Fruit fly (Drosophila melanogaster): ENCODE results near the gene pn.

DNA sequence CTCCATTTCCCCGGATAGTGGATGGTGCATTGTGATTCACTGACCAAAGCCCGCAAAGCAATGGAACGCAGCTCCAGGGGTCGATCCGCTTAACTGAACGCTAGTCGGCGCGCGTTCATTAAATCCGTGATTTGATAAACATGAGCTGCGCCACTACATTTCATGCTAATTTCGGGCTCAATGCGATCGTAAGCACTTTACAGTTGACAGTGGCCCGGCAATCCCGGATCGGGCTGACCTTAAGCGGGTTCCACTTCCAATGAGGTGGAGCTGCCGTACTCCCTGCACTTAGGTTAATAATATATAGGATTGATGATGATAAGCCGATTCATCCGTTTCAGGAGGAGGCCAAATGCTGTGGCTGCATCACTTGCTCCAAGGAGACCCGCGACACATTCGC lies 22.8 kb downstream of the pn start, which contains the start of gene FarO:
- TF ChIP-seq Rx (GFP tag; IDR thresholded peaks at IDR 0.05) (no peak), CG3995 (GFP tag; optimal IDR thresholded peaks at IDR 0.05) (no peak), Hr39 (optimal IDR thresholded peaks at IDR 0.05) (no peak), CG17612 (GFP tag; IDR thresholded peaks at IDR 0.05) (no peak)
